Fruit fly (Drosophila melanogaster) whole organism, prepupa: ENCODE measurements around the gene Adss.

ENCODE experiments used
- Blimp-1 ChIP-seq: fragments of 200-800 bp; sonication (Bioruptor generic); optimal IDR thresholded peaks from 3 replicates; lab custom pipeline; 2017; ENCODE audit warnings: missing biosample characterization, missing genetic modification characterization, mild to moderate bottlenecking, moderate library complexity, missing genetic modification reagents
- CG11902 ChIP-seq: fragments of 200-800 bp; sonication (Bioruptor generic); optimal IDR thresholded peaks from 3 replicates; lab custom pipeline; 2016; ENCODE audit warnings: missing biosample characterization, missing genetic modification characterization
- CG3032 ChIP-seq: fragments of 200-800 bp; optimal IDR thresholded peaks from 2 replicates; lab custom pipeline; 2019; ENCODE audit warnings: missing biosample characterization, mild to moderate bottlenecking, missing genetic modification characterization, moderate library complexity
- fd85E ChIP-seq: fragments of 200-800 bp; sonication (Bioruptor generic); optimal IDR thresholded peaks from 3 replicates; lab custom pipeline; 2016; ENCODE audit warnings: missing biosample characterization, missing genetic modification characterization
- fkh ChIP-seq: fragments of 200-800 bp; sonication (Bioruptor generic); optimal IDR thresholded peaks from 3 replicates; lab custom pipeline; 2017; ENCODE audit warnings: missing biosample characterization, mild to moderate bottlenecking, missing genetic modification characterization, moderate library complexity

DNA sequence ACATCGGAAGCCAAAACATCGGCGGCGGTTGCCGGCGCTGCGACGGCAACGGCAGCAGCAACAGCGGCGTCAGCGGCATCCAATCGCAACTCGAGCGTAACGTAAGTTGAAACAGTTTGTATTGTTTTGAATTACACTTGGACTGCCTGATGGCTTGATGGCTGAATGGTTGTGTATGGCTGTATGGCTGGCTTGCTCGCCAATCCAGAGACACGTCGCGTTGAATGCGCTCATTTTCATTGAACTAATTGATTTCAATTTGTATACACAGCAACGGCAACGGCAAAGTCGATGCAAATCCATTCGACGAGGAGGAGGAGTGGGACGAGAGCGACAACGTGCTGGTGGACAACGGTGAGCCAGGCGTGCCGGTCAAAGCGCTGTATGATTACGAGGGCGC is 8.4 kb upstream of the Adss start:
- no peak for TF ChIP-seq Blimp-1 (GFP tag; lab: Kevin White, UChicago)
- TF ChIP-seq fd85E = no peak
- TF ChIP-seq CG3032 (tag; lab: Kevin White, UChicago) = no peak
- TF ChIP-seq CG11902 (GFP tag; lab: Kevin White, UChicago) = no peak
- no peak for TF ChIP-seq fkh (GFP tag; lab: Kevin White, UChicago)
